Fruit fly (Drosophila melanogaster): Measurements from ENCODE around the gene unc80.
A peak's percentile ranks its signal among the peaks of the same experiment; 100 is the strongest.

The unc80 gene

DNA sequence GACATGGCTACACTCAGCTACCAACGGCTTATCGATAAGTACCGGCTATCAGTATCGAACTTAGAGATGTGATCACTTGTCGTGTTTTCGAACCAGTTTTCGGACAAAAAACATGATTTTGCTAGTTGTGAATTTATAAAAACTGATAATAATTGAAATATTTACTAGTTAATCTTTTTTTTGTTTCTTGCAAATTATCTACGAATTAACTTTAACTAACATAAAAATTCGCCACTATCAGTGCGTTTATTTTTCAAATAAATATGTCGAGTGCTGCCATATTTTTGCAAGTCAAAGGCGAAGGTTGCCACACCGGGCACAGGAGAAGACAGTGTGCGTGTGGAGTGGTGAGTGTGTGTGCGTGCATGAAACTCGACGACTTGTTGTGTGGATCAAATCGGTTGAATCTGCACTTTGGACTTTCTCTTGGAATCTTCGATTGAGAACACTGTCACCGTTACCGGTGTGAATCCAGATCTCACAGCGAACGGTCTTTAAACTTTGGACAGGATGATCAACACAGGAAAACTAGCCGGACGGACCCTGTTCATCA, 15.0 kb downstream of the unc80 start, which contains the start of gene Hsdl2 (continued):
- TF ChIP-seq ems (GFP tag; optimal IDR thresholded peaks at IDR 0.05) (peak; percentile 16), CG10209 (GFP tag; optimal IDR thresholded peaks at IDR 0.05) (no peak), Atf3 (GFP tag; optimal IDR thresholded peaks at IDR 0.05) (no peak), CG9215 (GFP tag; IDR thresholded peaks at IDR 0.05) (peak; percentile 45), CG12071 (GFP tag; optimal IDR thresholded peaks at IDR 0.05) (no peak), ato (GFP tag; IDR thresholded peaks at IDR 0.05; ENCODE audit: partially characterized antibody) (peak; percentile 75), CG9609 (GFP tag; optimal IDR thresholded peaks at IDR 0.05) (peak; percentile 1), CG15514 (GFP tag; optimal IDR thresholded peaks at IDR 0.05) (peak; percentile 74), Sry-δ (GFP tag; optimal IDR thresholded peaks at IDR 0.05) (peak; percentile 86), CG6791 (GFP tag; IDR thresholded peaks at IDR 0.05; ENCODE audit: partially characterized antibody) (peak; percentile 61; the same call in 2 of the 3 replicates), HmgZ (tag; optimal IDR thresholded peaks at IDR 0.05) (peak; percentile 84), Side (GFP tag; optimal IDR thresholded peaks at IDR 0.05) (no peak), twi (tag; optimal IDR thresholded peaks at IDR 0.05) (no peak), CTCF (GFP tag; optimal IDR thresholded peaks at IDR 0.05) (peak; percentile 46), CG7556 (GFP tag; optimal IDR thresholded peaks at IDR 0.05) (peak; percentile 4), BEAF-32 (GFP tag; optimal IDR thresholded peaks at IDR 0.05) (peak; percentile 83), CG11456 (GFP tag; IDR thresholded peaks at IDR 0.05) (0 out of 3 replicates have a peak, but pooled peaks have one; percentile 45), Hmr (GFP tag; optimal IDR thresholded peaks at IDR 0.05) (peak; percentile 61), CHES-1-like (GFP tag; optimal IDR thresholded peaks at IDR 0.05) (peak; percentile 38), Six4 (GFP tag; optimal IDR thresholded peaks at IDR 0.05) (no peak), CG14860 (GFP tag; IDR thresholded peaks at IDR 0.05; ENCODE audit: partially characterized antibody) (peak; percentile 63; the same call in 2 of the 3 replicates), Dek (tag; optimal IDR thresholded peaks at IDR 0.05) (peak; percentile 11), vfl (GFP tag; optimal IDR thresholded peaks at IDR 0.05) (peak; percentile 27), CG18262 (tag; optimal IDR thresholded peaks at IDR 0.05) (no peak), bab2 (GFP tag; optimal IDR thresholded peaks at IDR 0.05) (peak; percentile 2), amos (GFP tag; IDR thresholded peaks at IDR 0.05; ENCODE audit: partially characterized antibody) (peak; percentile 64), Xbp1 (GFP tag; optimal IDR thresholded peaks at IDR 0.05) (peak; percentile 60), nerfin-2 (GFP tag; IDR thresholded peaks at IDR 0.05; ENCODE audit: partially characterized antibody) (peak; percentile 57), Chrac-16 (GFP tag; optimal IDR thresholded peaks at IDR 0.05) (peak; percentile 45), CG17385 (GFP tag; optimal IDR thresholded peaks at IDR 0.05) (no peak), dmrt99B (tag; optimal IDR thresholded peaks at IDR 0.05) (no peak), corto (GFP tag; optimal IDR thresholded peaks at IDR 0.05) (no peak), CG12659 (GFP tag; optimal IDR thresholded peaks at IDR 0.05) (peak; percentile 67), CG5953 (GFP tag; IDR thresholded peaks at IDR 0.05) (no peak), tin (GFP tag; optimal IDR thresholded peaks at IDR 0.05) (peak; percentile 52), fd102C (GFP tag; optimal IDR thresholded peaks at IDR 0.05) (no peak), CG8924 (tag; optimal IDR thresholded peaks at IDR 0.05) (peak; percentile 12), zfh1 (GFP tag; IDR thresholded peaks at IDR 0.05) (peak; percentile 43; the same call in 1 of the 3 replicates), Mes4 (GFP tag; optimal IDR thresholded peaks at IDR 0.05) (no peak), Awh (GFP tag; IDR thresholded peaks at IDR 0.05) (no peak), CG3995 (GFP tag; optimal IDR thresholded peaks at IDR 0.05) (peak; percentile 67), Ets65A (GFP tag) (no peak), nmo (GFP tag; optimal IDR thresholded peaks at IDR 0.05) (peak; percentile 38), CG32772 (GFP tag; IDR thresholded peaks at IDR 0.05) (0 out of 2 replicates have a peak, but pooled peaks have one; percentile 29), CG2120 (GFP tag; optimal IDR thresholded peaks at IDR 0.05) (peak; percentile 76), CG10543 (GFP tag; optimal IDR thresholded peaks at IDR 0.05) (no peak), CG4360 (GFP tag; IDR thresholded peaks at IDR 0.05) (no peak), YL-1 (GFP tag; optimal IDR thresholded peaks at IDR 0.05) (peak; percentile 70), pzg (GFP tag; optimal IDR thresholded peaks at IDR 0.05) (peak; percentile 71), CG12391 (tag; optimal IDR thresholded peaks at IDR 0.05) (peak; percentile 68)

All from whole organism, embryonic.